Fruit fly (Drosophila melanogaster): ENCODE data around the gene CG6040.
A peak's percentile ranks its signal among the peaks of the same experiment; 100 is the strongest.

Gene CG6040

DNA sequence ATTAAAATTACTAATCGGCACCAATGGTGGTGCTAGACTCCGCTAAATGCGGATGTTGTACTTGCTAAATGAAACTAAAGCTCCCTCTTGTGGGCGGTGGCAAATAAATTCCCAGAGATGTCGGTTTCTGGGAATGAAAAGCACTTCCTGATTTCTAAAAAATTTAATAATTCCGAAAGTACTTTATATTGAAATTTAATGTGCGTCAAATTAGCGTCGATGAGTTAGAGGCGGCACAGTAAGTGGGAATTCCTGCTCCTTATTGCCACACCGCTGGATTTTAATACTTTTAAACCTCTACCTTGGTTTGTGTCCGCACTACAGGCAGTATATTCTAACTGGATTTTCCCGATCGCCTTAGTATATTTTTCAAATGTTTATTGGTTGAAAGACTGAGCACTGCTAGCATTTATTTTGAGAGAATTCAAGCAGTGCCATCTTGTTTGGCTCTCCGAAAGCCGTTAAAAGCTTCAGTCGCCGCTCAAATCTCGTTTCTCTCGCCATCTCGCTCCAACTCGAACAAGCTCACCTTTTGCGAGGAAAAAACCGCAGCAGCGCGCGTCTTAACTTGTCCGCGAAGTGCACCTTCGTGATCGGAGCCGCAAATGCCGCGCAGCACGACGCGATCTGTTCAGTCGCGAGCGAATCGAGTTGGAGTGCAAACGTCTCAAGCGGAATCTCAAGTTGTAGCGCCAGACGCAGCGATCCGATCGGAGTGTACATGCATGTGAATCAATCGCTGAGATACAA, at the start of gene CG6040:
Gene CG6040, plus strand, starts transcription at position 663 of the 750 bp plus-strand sequence.
- no peak for TF ChIP-seq noc (tag; optimal IDR thresholded peaks at IDR 0.05)

DNA sequence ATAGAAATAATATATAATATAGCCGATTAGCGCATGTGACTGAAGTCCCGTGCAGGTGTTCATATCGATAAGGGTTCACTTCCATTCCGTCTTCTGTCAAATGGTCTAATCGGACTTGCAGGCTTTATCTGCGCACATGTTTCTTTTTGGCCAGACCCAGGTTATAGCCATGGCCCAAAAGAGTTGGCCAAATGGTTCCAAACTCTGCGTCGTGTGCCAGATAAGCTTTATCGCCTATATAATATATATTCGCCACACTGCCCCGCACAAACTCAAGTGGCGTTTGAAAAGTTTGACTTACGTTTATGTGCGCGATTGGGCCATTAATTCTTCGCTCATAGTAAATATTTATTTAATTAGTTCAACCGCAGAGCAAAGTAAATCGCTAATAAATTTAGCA, 45.5 kb upstream of the CG6040 start:
- TF ChIP-seq noc (tag; optimal IDR thresholded peaks at IDR 0.05): peak; percentile 48

DNA sequence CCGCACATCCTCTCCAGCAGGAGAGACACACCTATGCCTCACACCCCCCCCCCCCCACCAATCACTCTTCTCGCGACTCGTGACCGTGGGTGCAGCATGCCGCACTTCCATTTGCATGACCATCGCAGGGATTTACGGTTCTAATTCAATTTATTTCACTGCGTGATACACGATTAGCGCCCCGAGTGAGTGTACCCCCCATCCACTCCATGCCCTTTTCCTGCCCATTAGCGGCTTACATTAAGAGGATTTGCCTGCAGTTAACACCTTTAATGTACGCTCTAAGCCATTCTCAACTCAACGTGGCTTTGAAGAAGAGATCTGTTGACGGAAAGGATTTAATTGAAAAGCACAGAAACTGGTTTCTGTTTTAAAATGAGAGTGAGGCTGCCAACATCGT, 44.3 kb upstream of the CG6040 start:
- no peak for TF ChIP-seq noc (tag; optimal IDR thresholded peaks at IDR 0.05)

DNA sequence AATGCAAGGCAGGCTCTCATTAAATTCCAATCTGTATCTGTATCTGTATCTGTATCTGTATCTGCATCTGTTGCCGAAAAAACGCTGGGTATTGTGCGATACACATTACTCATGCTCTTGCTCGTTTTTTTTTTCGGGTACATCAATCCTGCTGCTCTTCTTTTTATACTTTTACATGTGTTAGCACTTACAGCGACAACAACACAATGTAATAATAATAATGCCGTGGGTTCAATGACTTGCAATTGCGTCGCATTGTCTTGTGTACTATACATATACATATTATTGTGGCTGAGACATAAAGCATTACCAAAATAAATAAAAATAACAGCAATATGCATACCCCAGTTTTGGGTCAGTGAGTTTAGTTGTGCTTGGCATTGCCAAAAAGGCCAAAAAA, 41.9 kb upstream of the CG6040 start:
- TF ChIP-seq noc (tag; optimal IDR thresholded peaks at IDR 0.05): no peak

DNA sequence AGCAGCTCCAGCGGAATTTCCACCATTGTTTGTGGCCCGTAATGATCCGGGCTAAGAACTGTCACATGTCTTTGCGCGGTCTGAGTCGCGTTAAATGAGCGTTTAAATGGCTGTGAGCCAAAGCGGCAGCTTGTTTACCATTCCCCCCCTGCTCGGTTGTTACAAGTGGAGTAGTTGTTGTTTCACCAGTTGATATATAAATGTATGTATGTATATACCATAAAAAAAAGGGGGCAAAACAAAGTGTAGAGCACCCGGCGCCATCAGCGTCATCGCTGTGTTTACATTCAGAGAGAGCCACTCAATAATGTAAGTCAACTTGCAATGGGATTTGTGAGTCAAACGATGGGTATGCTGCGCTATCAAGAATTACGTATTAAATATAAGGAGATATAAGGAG, 39.9 kb upstream of the CG6040 start:
- no peak for TF ChIP-seq noc (tag; optimal IDR thresholded peaks at IDR 0.05)

DNA sequence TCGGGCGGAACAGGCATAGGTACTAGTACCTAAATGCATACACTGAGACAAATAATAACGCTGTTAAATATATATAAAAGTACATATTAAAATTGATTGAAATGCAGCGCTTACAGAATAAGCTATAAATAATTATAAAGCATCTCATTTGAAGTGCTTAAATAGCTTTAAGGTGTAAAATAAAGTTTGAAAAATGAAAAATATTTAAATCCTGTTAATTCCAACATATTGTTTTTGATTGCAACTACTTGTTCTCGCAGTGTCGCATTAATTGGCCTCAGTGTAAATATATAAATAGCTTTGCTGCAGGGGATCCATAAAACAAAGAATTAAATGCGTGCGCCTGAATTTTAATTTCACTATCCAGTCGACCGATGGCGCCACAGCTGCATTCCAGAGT, 38.4 kb upstream of the CG6040 start:
- TF ChIP-seq noc (tag; optimal IDR thresholded peaks at IDR 0.05): no peak

DNA sequence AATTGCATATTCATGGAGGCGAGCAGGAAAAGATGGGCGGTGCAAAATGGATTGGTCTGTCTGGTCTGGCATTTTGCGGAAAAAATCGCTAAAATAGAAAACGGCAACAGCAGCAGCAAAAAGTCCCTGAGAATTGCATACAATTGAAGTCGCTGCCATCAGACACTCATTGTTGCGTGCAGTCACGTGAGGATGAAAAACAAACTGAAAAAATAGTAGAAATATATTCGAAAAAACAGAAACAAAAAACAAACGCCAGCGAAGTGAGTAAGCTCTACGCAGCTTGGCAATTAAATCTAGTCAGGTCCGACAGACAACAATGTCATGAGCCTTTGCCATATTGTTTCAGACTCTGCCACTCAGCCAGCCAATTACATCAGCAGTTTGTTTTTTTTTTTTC, 37.5 kb upstream of the CG6040 start:
- no peak for TF ChIP-seq noc (tag; optimal IDR thresholded peaks at IDR 0.05)

DNA sequence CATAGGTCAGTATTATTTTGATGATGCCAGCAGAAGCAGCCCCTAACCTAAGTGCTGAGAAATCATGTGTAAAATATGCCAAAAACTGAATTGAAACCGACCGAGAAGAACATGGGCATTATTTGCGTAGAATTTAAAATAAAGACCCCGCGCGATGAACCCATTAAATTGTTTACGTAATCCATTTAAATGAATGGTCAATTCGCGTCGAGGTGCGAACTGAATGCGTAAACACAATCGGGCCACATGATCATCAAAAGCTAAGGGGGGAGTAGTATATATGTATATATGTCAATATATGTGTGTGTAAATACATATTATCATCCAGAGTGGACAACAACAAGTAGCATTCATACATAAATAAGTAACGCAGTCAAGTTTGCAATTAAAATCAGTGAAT, 36.6 kb upstream of the CG6040 start:
- peak; percentile 29 for TF ChIP-seq noc (tag; optimal IDR thresholded peaks at IDR 0.05)

DNA sequence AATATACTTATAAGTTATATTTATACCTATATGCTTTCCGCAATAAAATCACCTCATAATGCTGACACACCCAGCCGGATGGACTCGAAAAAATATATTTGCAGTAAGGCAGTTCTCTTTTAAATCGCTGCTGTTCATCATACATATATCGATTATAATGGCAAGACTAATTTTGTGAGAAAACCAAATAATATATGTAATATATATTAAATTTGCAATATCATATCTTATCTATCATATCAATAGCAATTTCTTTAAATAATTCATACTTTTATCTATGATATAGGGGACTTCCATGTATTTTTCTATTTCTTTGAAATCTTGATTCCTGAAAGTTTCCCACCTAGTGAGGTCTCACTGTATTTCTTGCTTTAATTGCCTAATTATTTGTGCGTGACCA, 34.2 kb upstream of the CG6040 start:
- peak; percentile 32 for TF ChIP-seq noc (tag; optimal IDR thresholded peaks at IDR 0.05)

DNA sequence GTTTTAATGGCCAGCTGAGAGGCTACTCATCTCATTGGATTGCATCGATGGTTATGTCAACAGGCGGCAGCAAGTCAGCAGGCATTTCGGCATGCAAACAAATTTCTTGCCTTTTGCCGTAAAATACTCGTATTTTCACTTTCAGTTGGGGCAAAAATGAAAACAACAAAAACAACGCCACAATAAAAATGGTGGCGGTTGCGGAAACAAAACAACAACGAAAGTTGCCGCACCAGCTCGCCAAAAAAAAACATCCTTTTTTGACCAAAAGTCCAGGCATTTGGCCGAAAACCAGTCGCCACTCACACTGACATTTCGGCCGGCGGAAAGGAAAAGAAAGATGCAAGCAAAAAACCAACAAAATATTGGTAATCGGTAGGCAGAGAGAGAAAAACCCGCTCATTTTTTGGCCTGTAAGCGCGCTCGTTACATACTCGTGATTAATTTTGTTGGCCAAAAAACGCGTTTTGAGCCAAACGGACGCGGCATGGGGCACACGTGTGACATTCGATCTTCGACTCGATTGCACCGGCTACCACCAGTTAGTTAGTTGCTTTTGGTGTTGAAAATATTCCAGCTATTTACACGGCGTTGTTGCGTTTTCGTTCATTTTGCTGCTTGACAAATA, 32.6 kb upstream of the CG6040 start:
- TF ChIP-seq noc (tag; optimal IDR thresholded peaks at IDR 0.05): no peak

DNA sequence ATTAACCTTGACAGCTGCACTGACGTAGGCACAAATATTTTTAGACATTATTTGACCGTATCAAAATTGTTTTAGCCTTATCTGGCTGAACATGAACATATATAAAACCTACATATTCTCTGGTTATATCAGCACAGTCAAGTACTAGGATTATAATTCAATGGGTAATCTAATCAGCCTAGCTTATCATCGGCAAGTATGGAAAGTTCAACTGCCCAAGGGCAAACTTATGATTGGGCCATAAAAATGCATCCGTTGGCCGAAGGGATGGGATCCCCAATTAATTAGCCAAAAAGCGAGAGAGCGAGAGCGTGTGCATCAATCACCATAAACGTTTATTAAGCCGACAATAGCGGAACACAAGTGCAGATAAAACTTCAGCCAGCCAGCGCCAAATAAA, 31.3 kb upstream of the CG6040 start:
- no peak for TF ChIP-seq noc (tag; optimal IDR thresholded peaks at IDR 0.05)

DNA sequence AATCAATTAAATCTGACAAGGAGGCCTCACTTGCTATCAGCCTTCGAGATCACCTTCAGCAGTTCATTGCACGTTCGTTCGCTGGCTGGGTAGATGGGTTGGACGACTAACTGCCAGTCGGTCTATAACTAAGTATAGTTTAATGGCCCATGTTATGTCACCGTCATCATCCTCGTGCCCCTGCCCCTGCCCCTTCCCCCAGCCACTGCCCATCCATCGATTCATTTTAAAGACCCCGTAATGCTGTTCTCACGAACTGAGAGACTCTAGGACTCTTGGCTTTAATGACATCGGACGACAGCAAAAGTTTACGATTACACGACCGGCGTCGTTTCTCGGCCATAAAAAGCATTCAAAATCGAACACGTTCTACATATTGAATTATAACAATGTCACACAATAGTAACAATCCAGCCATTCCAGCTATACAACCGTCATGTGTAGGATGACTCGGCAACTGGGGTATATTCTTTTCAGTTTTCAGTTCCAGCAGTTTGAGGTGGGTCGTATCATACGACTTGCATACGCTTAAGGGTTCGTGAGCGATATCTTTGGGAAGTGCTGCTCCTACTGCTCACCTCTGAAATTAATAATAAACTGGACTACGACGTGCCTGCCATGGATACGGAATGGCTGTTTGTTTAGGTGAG, 29.7 kb upstream of the CG6040 start:
- TF ChIP-seq noc (tag; optimal IDR thresholded peaks at IDR 0.05): no peak

DNA sequence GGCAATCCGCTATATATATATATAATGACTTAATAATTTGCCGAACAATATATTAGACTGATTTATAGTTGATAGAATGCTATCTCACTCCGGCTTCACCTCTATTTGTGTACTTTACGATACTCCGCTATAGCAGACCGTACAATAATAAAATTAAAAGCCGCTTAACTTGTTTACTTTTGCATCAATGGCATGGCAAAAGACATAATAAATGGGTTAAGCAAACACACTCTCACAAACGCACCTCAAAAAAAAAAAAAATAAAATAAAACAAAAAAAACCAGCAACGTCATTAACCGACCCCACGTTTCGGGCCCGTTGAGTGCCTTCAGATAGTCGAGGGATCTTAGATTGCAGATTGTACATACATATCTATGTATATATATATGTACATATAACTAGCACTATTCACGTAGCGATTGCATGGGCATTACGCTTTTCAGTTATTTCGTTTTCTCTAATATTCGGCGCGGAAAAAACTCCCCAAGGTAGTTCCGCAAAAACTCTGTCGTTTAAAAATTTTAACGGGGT, 28.8 kb upstream of the CG6040 start:
- no peak for TF ChIP-seq noc (tag; optimal IDR thresholded peaks at IDR 0.05)

DNA sequence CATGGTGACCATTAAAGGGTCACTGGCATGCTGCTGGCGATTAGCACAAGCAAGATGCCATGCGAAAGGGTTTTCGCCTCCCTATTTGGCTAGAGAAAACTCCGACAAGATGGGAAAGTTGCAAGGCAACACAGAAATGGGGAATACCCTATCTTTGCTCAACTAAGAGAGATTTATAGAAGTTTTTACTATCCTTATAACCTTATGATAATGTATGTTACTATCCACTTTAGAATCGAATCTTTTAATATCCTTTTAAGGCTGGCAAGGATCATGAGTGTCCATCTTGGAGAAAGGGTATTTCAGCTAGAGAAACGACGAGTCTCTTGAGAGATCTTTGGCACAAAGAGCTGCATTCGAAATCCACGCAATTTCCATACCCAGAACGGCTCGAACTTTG, 27.0 kb upstream of the CG6040 start:
- TF ChIP-seq noc (tag; optimal IDR thresholded peaks at IDR 0.05): no peak

DNA sequence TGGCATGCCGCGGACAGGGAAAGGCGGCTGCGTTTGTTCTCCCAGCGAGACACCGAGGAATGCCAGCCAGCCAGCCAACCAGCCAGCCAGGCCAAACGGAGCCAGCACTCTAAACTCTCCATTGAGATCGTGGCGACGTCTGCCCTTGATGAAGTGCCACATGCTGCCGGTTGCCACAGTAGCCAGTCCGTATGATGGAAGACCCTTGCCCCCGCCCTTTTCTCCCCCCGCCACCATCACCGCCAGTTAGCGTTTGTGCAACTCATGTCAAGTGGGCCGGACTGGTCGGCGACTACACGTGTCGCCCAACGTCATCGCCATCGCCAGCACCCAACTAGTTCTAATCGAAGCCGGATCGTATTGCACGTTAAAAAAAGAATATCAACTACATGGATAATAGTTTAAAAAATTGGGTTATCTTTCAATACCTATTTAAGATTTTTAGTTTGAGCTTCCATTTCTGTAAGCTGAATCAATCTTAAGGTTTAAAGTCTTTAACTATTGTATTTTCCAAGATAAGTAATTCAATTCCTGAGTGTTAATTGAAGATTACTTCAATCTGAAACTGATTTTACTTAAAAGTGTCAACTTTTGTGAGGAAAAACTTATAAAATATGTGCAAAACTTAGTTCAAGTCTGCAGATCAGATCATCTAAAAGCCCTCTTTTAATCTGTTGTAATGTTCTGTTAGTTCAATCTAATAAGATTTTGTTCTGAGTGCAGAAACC, 26.4 kb upstream of the CG6040 start:
- no peak for TF ChIP-seq noc (tag; optimal IDR thresholded peaks at IDR 0.05)

DNA sequence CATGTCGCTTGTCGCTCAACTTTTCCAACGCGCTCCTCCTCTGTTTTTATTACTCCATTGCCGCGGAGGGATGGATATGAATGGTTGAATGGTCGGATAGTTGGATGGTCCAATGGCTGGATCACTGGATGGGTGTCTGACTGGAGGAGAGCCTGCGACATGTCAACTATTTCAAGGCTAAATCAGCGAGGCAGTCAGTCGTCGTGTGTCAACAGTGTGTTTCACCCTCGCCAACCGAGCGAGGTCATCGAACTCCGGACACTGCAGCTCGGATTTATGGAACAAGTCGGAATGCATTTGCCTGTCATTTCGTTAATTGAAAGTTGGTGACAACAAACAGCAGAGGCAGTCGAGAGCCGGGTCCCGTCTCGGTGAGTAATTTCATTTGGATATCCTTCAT, 24.8 kb upstream of the CG6040 start:
- TF ChIP-seq noc (tag; optimal IDR thresholded peaks at IDR 0.05): no peak
